Fruit fly (Drosophila melanogaster): ENCODE data around the gene MED27.

Gene MED27

dm6 chr3R:5685269-5686048 lies 30.5 kb downstream of the MED27 start, which contains the start of the genes Rab23 and plx:
Gene Rab23, minus strand, starts transcription at chr3R:5685434.
Gene plx, plus strand, starts transcription at chr3R:5685855.
- TF ChIP-seq CTCF (optimal IDR thresholded peaks at IDR 0.05) (peak in 1 of 2 experiments; percentile 27), CG8478 (optimal IDR thresholded peaks at IDR 0.05) (no peak)

DNA sequence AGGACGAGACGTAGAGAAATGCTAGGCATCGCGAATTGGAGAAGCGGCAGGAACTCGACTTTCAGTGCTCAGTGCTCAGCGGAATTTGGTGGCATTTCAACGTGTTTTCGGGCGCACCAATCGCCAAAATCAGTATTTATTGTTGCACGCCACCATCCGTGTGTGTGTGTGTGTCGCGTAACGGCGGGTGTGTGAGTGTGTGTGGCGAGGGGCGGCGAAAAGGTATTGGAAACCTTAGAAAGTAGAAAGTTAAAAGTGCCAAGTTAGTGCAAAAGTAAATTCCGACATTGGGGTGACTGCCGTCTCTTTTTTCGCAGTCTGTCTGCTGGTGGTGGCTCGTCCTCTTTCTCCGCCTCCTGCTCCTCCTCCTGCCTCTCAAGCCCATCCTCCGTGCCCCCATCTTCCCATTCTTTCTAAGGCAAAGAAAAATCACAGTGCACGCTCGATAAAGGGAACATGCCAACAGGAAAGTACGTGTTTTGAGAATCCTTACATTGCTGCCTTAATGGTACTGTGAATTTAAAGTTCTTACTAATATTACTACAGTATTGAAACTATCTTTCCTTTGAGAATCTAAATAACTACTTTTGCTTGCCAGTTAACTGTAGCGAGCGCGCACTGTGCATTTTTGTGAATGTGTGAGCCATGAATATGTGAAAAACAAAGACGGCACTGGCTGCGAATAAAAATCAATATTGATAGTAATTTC lies 31.3 kb downstream of the MED27 start:
- TF ChIP-seq CG8478 (optimal IDR thresholded peaks at IDR 0.05) (no peak), CTCF (optimal IDR thresholded peaks at IDR 0.05) (no peak)

DNA sequence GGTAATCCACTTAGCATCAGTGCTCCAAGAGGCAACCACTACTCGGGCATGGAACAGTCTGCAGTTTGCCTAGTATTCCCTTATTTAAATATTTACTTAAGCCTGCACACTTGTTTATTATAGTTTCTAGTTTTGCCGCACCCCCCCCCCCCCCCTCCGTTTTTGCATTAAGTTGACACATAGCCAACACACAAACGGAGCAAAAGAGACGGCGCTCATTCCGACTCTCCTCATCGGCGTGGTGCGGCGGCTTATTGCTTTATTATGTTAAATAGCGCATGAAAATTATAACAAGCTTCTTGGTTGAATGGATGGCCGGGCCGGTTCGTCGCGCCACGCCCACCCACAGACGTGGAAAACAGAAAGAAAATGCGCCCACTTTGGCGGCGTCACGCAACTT lies 34.7 kb downstream of the MED27 start:
- TF ChIP-seq CG8478 (optimal IDR thresholded peaks at IDR 0.05) = no peak
- TF ChIP-seq CTCF (optimal IDR thresholded peaks at IDR 0.05) = no peak

dm6 chr3R:5691042-5691441 lies 36.1 kb downstream of the MED27 start:
- TF ChIP-seq CG8478 (optimal IDR thresholded peaks at IDR 0.05) = no peak
- no peak for TF ChIP-seq CTCF (optimal IDR thresholded peaks at IDR 0.05)

DNA sequence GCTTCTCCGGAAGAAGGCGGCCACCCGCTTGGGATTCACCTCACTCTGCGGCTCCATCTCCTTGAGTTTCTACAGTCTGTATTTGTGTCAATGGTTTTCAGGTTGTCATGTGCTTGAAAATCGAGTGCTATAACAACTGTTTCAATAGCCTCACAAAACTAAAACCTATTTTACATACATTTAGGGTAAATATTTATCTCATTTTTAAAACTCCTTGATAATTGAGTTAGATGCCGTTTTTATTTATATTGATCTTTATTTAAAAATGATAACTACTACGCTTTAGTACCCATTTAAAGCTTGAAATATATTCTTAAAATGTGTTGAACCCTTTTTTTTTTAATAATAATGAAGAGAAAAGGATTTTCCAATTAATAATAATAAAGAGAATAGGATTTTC lies 38.2 kb downstream of the MED27 start, which contains the start of gene CG2104:
Gene CG2104 (minus strand): TSS at position 101 of the 400 bp plus-strand sequence.
- TF ChIP-seq CTCF (optimal IDR thresholded peaks at IDR 0.05) (no peak), CG8478 (optimal IDR thresholded peaks at IDR 0.05) (no peak)

dm6 chr3R:5694461-5694860 lies 39.5 kb downstream of the MED27 start:
- TF ChIP-seq CG8478 (optimal IDR thresholded peaks at IDR 0.05) (no peak), CTCF (optimal IDR thresholded peaks at IDR 0.05) (no peak)

DNA sequence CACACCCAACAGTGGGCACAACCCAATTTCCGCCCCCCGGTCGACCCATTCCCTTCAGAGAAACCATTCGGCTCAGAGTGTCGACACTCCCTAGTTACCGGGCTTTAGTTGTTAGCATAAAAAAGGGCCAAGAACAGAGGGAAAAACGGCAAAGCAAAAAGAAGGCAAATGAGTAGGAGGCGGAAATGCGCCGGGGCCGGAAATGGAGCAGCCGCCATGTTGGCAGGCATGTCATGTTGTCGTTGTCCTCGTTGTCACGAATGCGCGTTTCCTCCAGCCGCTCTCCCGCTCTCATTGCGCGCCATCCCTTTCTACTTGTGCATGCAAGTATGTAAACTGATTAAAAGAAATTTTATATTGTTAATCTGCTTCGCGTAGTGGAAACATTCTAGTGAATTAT lies 41.4 kb downstream of the MED27 start:
- TF ChIP-seq CG8478 (optimal IDR thresholded peaks at IDR 0.05) = no peak
- no peak for TF ChIP-seq CTCF (optimal IDR thresholded peaks at IDR 0.05)

dm6 chr3R:5701104-5701503 lies 46.2 kb downstream of the MED27 start:
- no peak for TF ChIP-seq CTCF (optimal IDR thresholded peaks at IDR 0.05)
- no peak for TF ChIP-seq CG8478 (optimal IDR thresholded peaks at IDR 0.05)

DNA sequence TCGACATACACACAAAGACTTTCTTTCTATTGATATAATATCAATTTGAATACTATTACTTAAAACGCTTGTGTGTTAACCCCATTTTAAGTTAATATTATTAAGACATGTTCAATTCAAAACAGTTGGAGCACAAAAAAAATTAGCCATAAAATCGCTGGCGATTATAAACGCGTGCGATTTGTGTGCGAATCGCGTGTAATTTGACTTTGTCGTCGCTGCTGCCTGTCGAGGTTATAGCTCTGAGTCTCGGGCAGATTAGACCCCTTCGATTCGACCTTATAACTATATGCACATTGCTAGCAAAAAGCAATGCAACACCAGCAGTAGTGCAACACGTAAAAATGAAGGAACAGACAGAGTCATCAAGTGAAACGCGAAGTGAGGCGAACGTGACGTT lies 50.0 kb downstream of the MED27 start:
- TF ChIP-seq CG8478 (optimal IDR thresholded peaks at IDR 0.05) (no peak), CTCF (optimal IDR thresholded peaks at IDR 0.05) (no peak)

dm6 chr3R:5705469-5706067 lies 50.6 kb downstream of the MED27 start:
- TF ChIP-seq CTCF (optimal IDR thresholded peaks at IDR 0.05) (no peak), CG8478 (optimal IDR thresholded peaks at IDR 0.05) (no peak)

Data from S2 (cell line).